Fruit fly (Drosophila melanogaster) whole organism, wandering third instar larva: ENCODE results near the gene alpha-Est4.

Source experiments
- Abd-B ChIP-seq: fragments of >200 bp; optimal IDR thresholded peaks from 2 replicates; lab custom pipeline; 2017; ENCODE audit warnings: missing biosample characterization, missing genetic modification characterization
- CG32264 ChIP-seq: fragments of 200-800 bp; sonication (Bioruptor generic); optimal IDR thresholded peaks from 2 replicates; lab custom pipeline; 2016; ENCODE audit warnings: missing biosample characterization, missing genetic modification characterization
- CG9705 ChIP-seq: fragments of 200-800 bp; sonication (Bioruptor generic); optimal IDR thresholded peaks from 2 replicates; lab custom pipeline; 2018; ENCODE audit warnings: missing biosample characterization, mild to moderate bottlenecking, missing genetic modification characterization
- CrebA ChIP-seq: fragments of 200-800 bp; sonication (Bioruptor generic); optimal IDR thresholded peaks from 2 replicates; lab custom pipeline; 2016; ENCODE audit warnings: missing biosample characterization, mild to moderate bottlenecking, missing genetic modification characterization, borderline replicate concordance
- Dfd ChIP-seq: fragments of >200 bp; optimal IDR thresholded peaks from 2 replicates; lab custom pipeline; 2017; ENCODE audit warnings: missing biosample characterization, missing genetic modification characterization
- Dif ChIP-seq: fragments of 200-275, 200-300 bp; sonication (Bioruptor generic); optimal IDR thresholded peaks from 2 replicates; lab custom pipeline; 2018; ENCODE audit warnings: missing biosample characterization, missing genetic modification characterization; ENCODE audit not compliant: partially characterized antibody
- GATAd ChIP-seq: sonication (Bioruptor generic); optimal IDR thresholded peaks from 2 replicates; lab custom pipeline; 2016; ENCODE audit warnings: missing biosample characterization, missing genetic modification characterization
- HLH106 ChIP-seq: fragments of 200-800 bp; optimal IDR thresholded peaks from 3 replicates; lab custom pipeline; 2019; ENCODE audit warnings: missing biosample characterization, mild to moderate bottlenecking, missing genetic modification characterization, moderate library complexity
- Hr78 ChIP-seq: fragments of >200 bp; optimal IDR thresholded peaks from 2 replicates; lab custom pipeline; 2017; ENCODE audit warnings: missing biosample characterization, missing genetic modification characterization
- Hr83 ChIP-seq: fragments of 200-300 bp; sonication (Bioruptor generic); optimal IDR thresholded peaks from 2 replicates; lab custom pipeline; 2016; ENCODE audit warnings: missing biosample characterization, mild to moderate bottlenecking, missing genetic modification characterization, moderate library complexity; ENCODE audit not compliant: poor library complexity, severe bottlenecking
- Jra ChIP-seq: sonication (Bioruptor generic); optimal IDR thresholded peaks from 2 replicates; lab custom pipeline; 2016; ENCODE audit warnings: missing biosample characterization, missing genetic modification characterization
- Mio ChIP-seq: sonication (Bioruptor generic); optimal IDR thresholded peaks from 2 replicates; lab custom pipeline; 2016; ENCODE audit warnings: missing biosample characterization, missing genetic modification characterization
- Myc ChIP-seq: fragments of >200 bp; optimal IDR thresholded peaks from 2 replicates; lab custom pipeline; 2017
- N ChIP-seq: fragments of >200 bp; optimal IDR thresholded peaks from 2 replicates; lab custom pipeline; 2018; ENCODE audit warnings: missing biosample characterization, missing external identifiers, missing genetic modification characterization
- OdsH ChIP-seq: fragments of 200-800 bp; sonication (Bioruptor generic); optimal IDR thresholded peaks from 2 replicates; lab custom pipeline; 2016; ENCODE audit warnings: missing biosample characterization, mild to moderate bottlenecking, missing genetic modification characterization
- Rel ChIP-seq, 2 experiments: fragments of 200-800 bp; sonication (Bioruptor generic) in 1 of 2; optimal IDR thresholded peaks; 2 replicates in 1 of 2; 3 replicates in 1 of 2; lab custom pipeline; 2016 to 2019; ENCODE audit warnings: mild to moderate bottlenecking in 2 of 2, missing biosample characterization in 2 of 2, missing genetic modification characterization in 2 of 2, moderate library complexity in 1 of 2
- Sp1 ChIP-seq: fragments of 200-800 bp; sonication (Bioruptor generic); optimal IDR thresholded peaks from 3 replicates; lab custom pipeline; 2019; ENCODE audit warnings: missing biosample characterization, mild to moderate bottlenecking, missing genetic modification characterization, moderate library complexity
- Vsx2 ChIP-seq: fragments of 200-300, 225-300 bp; sonication (Bioruptor generic); optimal IDR thresholded peaks from 2 replicates; lab custom pipeline; 2018; ENCODE audit warnings: missing biosample characterization, missing genetic modification characterization; ENCODE audit not compliant: partially characterized antibody
- br ChIP-seq: fragments of 200-800 bp; sonication (Bioruptor generic); optimal IDR thresholded peaks from 2 replicates; lab custom pipeline; 2016; ENCODE audit warnings: missing biosample characterization, missing genetic modification characterization
- brk ChIP-seq: fragments of 200-800 bp; sonication (Bioruptor generic); optimal IDR thresholded peaks from 2 replicates; lab custom pipeline; 2016; ENCODE audit warnings: missing biosample characterization, mild to moderate bottlenecking, missing genetic modification characterization
- dl ChIP-seq, 2 experiments: fragments of 175-275, 200-275 bp in 1 of 2; fragments of 200-275 bp in 1 of 2; sonication (Bioruptor generic); optimal IDR thresholded peaks; lab custom pipeline; 2018; ENCODE audit warnings: mild to moderate bottlenecking in 2 of 2, missing biosample characterization in 2 of 2, missing genetic modification characterization in 2 of 2, moderate library complexity in 2 of 2; ENCODE audit not compliant: partially characterized antibody in 2 of 2, insufficient read depth in 1 of 2
- dmrt93B ChIP-seq: fragments of 200-800 bp; sonication (Bioruptor generic); optimal IDR thresholded peaks from 2 replicates; lab custom pipeline; 2018; ENCODE audit warnings: missing biosample characterization, mild to moderate bottlenecking, missing genetic modification characterization
- dsf ChIP-seq: sonication (Bioruptor generic); optimal IDR thresholded peaks from 2 replicates; lab custom pipeline; 2016; ENCODE audit warnings: missing biosample characterization, missing genetic modification characterization, borderline replicate concordance
- ey ChIP-seq: fragments of 200-800 bp; sonication (Bioruptor generic); optimal IDR thresholded peaks from 2 replicates; lab custom pipeline; 2016; ENCODE audit warnings: missing biosample characterization, missing genetic modification characterization
- foxo ChIP-seq, 2 experiments: fragments of 200-800 bp; sonication (Bioruptor generic); optimal IDR thresholded peaks; 2 replicates in 1 of 2; 3 replicates in 1 of 2; lab custom pipeline; 2016 to 2017; ENCODE audit warnings: missing biosample characterization in 2 of 2, missing genetic modification characterization in 2 of 2
- fru ChIP-seq: fragments of 200-800 bp; sonication (Bioruptor generic); optimal IDR thresholded peaks from 3 replicates; lab custom pipeline; 2016; ENCODE audit warnings: missing biosample characterization, mild to moderate bottlenecking, missing genetic modification characterization
- h ChIP-seq: fragments of 200-800 bp; sonication (Bioruptor generic); optimal IDR thresholded peaks from 3 replicates; lab custom pipeline; 2016; ENCODE audit warnings: missing biosample characterization, mild to moderate bottlenecking, missing genetic modification characterization
- jim ChIP-seq: fragments of 175-275, 200-325 bp; sonication (Bioruptor generic); optimal IDR thresholded peaks from 2 replicates; lab custom pipeline; 2016; ENCODE audit warnings: missing biosample characterization, mild to moderate bottlenecking, missing genetic modification characterization
- lola ChIP-seq: fragments of >200 bp; optimal IDR thresholded peaks from 2 replicates; lab custom pipeline; 2017; ENCODE audit warnings: missing biosample characterization, missing genetic modification characterization
- pan ChIP-seq: fragments of >200 bp; optimal IDR thresholded peaks from 2 replicates; lab custom pipeline; 2017
- psq ChIP-seq: fragments of 200-800 bp; sonication (Bioruptor generic); optimal IDR thresholded peaks from 3 replicates; lab custom pipeline; 2017; ENCODE audit warnings: missing biosample characterization, mild to moderate bottlenecking, missing genetic modification characterization, moderate library complexity
- rgr ChIP-seq: fragments of 200-800 bp; sonication (Bioruptor generic); optimal IDR thresholded peaks from 3 replicates; lab custom pipeline; 2016; ENCODE audit warnings: missing biosample characterization, mild to moderate bottlenecking, missing genetic modification characterization
- sage ChIP-seq: fragments of 200-800 bp; sonication (Bioruptor generic); optimal IDR thresholded peaks from 2 replicates; lab custom pipeline; 2016; ENCODE audit warnings: missing biosample characterization, mild to moderate bottlenecking, missing genetic modification characterization
- sv ChIP-seq: fragments of 200-800 bp; sonication (Bioruptor generic); optimal IDR thresholded peaks from 3 replicates; lab custom pipeline; 2016; ENCODE audit warnings: missing biosample characterization, missing genetic modification characterization
- tai ChIP-seq: sonication (Bioruptor generic); optimal IDR thresholded peaks from 2 replicates; lab custom pipeline; 2016; ENCODE audit warnings: missing biosample characterization, missing genetic modification characterization
- usp ChIP-seq: fragments of >200 bp; optimal IDR thresholded peaks from 2 replicates; lab custom pipeline; 2017; ENCODE audit warnings: missing biosample characterization, missing genetic modification characterization
- woc ChIP-seq: sonication (Bioruptor generic); optimal IDR thresholded peaks from 2 replicates; lab custom pipeline; 2016; ENCODE audit warnings: missing biosample characterization, mild to moderate bottlenecking, missing genetic modification characterization

alpha-Est4 gene

DNA sequence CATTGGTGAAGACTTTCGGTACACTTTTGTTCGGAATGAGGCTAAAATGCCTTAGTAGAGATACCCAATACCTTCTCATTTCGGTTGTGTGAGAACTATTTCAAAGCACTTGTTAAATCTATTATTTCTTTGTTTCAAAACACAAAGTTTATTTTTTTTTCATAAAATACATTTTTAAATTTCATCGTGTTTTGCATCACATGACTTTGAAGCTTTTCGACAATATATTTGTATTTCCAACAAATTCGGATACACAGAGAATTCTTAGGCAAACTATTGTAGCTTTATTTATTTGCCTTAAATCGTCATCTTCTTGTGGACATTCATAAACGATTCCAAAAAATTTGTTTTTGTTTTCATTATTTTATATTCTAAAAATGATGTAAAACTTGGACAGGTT, 44.7 kb downstream of the alpha-Est4 start, which contains the start of gene alpha-Est10:
TSS of gene alpha-Est10 (minus strand) at position 101 of the 400 bp plus-strand sequence.
- TF ChIP-seq pan (lab: Kevin White, UChicago) (no peak), Vsx2 (GFP tag; lab: Kevin White, UChicago) (no peak), brk (no peak)

- TF ChIP-seq tai (GFP tag; lab: Kevin White, UChicago) (no peak), GATAd (no peak), h (GFP tag; lab: Kevin White, UChicago) (no peak), rgr (GFP tag; lab: Kevin White, UChicago) (no peak), Dif (no peak), Mio (GFP tag; lab: Kevin White, UChicago) (no peak)
Measured at dm6 chr3R:7493171-7493570, 45.2 kb downstream of the alpha-Est4 start, which contains the start of gene CG42656. Gene CG42656 (minus strand): TSS chr3R:7493271.

- TF ChIP-seq dl (GFP tag; optimal IDR thresholded peaks at IDR 0.05; lab: Kevin White, UChicago; ENCODE audit: insufficient read depth in 1 of 2, partially characterized antibody in 2 of 2): no peak
- peak; percentile 38 for TF ChIP-seq Dif
- no peak for TF ChIP-seq dsf (GFP tag; lab: Kevin White, UChicago)
- no peak for TF ChIP-seq CG9705
- TF ChIP-seq br (GFP tag; lab: Kevin White, UChicago): no peak
- no peak for TF ChIP-seq Dfd (GFP tag; lab: Kevin White, UChicago)
- TF ChIP-seq Hr83: no peak
- TF ChIP-seq foxo (GFP tag; optimal IDR thresholded peaks at IDR 0.05; lab: Kevin White, UChicago): peak in 1 of 2 experiments; percentile 10
- TF ChIP-seq fru (GFP tag; lab: Kevin White, UChicago): no peak
- no peak for TF ChIP-seq Mio (GFP tag; lab: Kevin White, UChicago)
- no peak for TF ChIP-seq woc (GFP tag; lab: Kevin White, UChicago)
- TF ChIP-seq usp (GFP tag; lab: Kevin White, UChicago): no peak
- TF ChIP-seq GATAd: no peak
- peak; percentile 4 for TF ChIP-seq Vsx2 (GFP tag; lab: Kevin White, UChicago)
- no peak for TF ChIP-seq dmrt93B (GFP tag; lab: Kevin White, UChicago)
- TF ChIP-seq, all 38 proteins: peak for 3
Measured at dm6 chr3R:7492099-7492498, 46.3 kb downstream of the alpha-Est4 start.

DNA sequence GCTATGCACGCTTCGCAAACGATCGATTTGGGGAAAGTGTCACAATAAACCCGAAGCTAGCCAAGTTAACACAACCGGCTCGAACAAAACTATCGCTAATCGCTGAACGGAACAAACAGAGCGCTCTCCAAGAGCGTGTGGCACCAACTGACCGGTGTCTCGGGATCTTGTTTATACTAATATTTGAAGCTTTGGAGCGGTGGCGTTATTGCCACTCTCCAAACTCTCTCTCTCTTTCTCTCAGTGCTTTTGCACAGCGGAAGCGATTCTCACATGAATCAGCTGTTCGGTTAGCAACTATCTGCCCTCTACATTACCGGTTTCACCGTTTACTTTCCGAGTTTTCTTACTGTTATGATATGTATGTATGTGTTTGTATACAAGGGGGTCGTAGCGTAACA, 47.0 kb downstream of the alpha-Est4 start:
- peak; percentile 50 to 76 for TF ChIP-seq dl (GFP tag; optimal IDR thresholded peaks at IDR 0.05; lab: Kevin White, UChicago; ENCODE audit: insufficient read depth in 1 of 2, partially characterized antibody in 2 of 2)
- TF ChIP-seq CrebA (GFP tag; lab: Kevin White, UChicago): peak; percentile 19
- TF ChIP-seq CG32264: no peak
- peak; percentile 88 for TF ChIP-seq Dif
- TF ChIP-seq Vsx2 (GFP tag; lab: Kevin White, UChicago): peak; percentile 35
- no peak for TF ChIP-seq Sp1 (GFP tag; lab: Kevin White, UChicago)

dm6 chr3R:7490884-7491283, 47.5 kb downstream of the alpha-Est4 start:
- TF ChIP-seq Dif (no peak), N (no peak), foxo (GFP tag; optimal IDR thresholded peaks at IDR 0.05; lab: Kevin White, UChicago) (peak in 1 of 2 experiments; percentile 72), pan (lab: Kevin White, UChicago) (no peak), HLH106 (tag; lab: Kevin White, UChicago) (peak; percentile 67), Myc (lab: Kevin White, UChicago) (no peak), Vsx2 (GFP tag; lab: Kevin White, UChicago) (no peak), dsf (GFP tag; lab: Kevin White, UChicago) (no peak), rgr (GFP tag; lab: Kevin White, UChicago) (peak; percentile 52), CG9705 (no peak), woc (GFP tag; lab: Kevin White, UChicago) (peak; percentile 39), br (GFP tag; lab: Kevin White, UChicago) (no peak), tai (GFP tag; lab: Kevin White, UChicago) (peak; percentile 31), CrebA (GFP tag; lab: Kevin White, UChicago) (no peak), Hr78 (GFP tag; lab: Kevin White, UChicago) (no peak), OdsH (GFP tag; lab: Kevin White, UChicago) (peak; percentile 71), psq (peak; percentile 59), Abd-B (GFP tag; lab: Kevin White, UChicago) (no peak), sv (GFP tag; lab: Kevin White, UChicago) (no peak), brk (no peak), Mio (GFP tag; lab: Kevin White, UChicago) (no peak), dl (GFP tag; optimal IDR thresholded peaks at IDR 0.05; lab: Kevin White, UChicago; ENCODE audit: insufficient read depth in 1 of 2, partially characterized antibody in 2 of 2) (no peak), h (GFP tag; lab: Kevin White, UChicago) (peak; percentile 47), lola (GFP tag; lab: Kevin White, UChicago) (no peak), jim (no peak), sage (GFP tag; lab: Kevin White, UChicago) (no peak), Sp1 (GFP tag; lab: Kevin White, UChicago) (peak; percentile 64), GATAd (no peak), Jra (no peak), Rel (GFP tag; optimal IDR thresholded peaks at IDR 0.05; lab: Kevin White, UChicago) (no peak), Rel (tag; optimal IDR thresholded peaks at IDR 0.05; lab: Kevin White, UChicago) (no peak), CG32264 (no peak), usp (GFP tag; lab: Kevin White, UChicago) (no peak), dmrt93B (GFP tag; lab: Kevin White, UChicago) (peak; percentile 27), ey (peak; percentile 53), fru (GFP tag; lab: Kevin White, UChicago) (peak; percentile 32)
